Worm (Caenorhabditis elegans) whole organism, L4/young adult: Measurements from ENCODE around the gene srt-19.
"Not testable (repeated sequence)": the region's sequence is repeated elsewhere in the genome, so short reads cannot be mapped to it uniquely, and the experiment has no call there.

ENCODE experiments used
- W03F9.2 ChIP-seq: fragments of 150-350 bp; optimal IDR thresholded peaks from 2 replicates; lab custom pipeline; 2014; ENCODE audit warnings: missing biosample characterization, missing genetic modification characterization
- dao-5 ChIP-seq: sonication (generic microtip); optimal IDR thresholded peaks from 2 replicates; lab custom pipeline; 2016; ENCODE audit warnings: missing genotype, missing genetic modification characterization, moderate library complexity, missing compliant biosample characterization
- him-1 ChIP-seq: sonication (generic microtip); optimal IDR thresholded peaks from 2 replicates; lab custom pipeline; 2016; ENCODE audit warnings: missing genotype, missing genetic modification reagents, missing genetic modification characterization, missing compliant biosample characterization

DNA sequence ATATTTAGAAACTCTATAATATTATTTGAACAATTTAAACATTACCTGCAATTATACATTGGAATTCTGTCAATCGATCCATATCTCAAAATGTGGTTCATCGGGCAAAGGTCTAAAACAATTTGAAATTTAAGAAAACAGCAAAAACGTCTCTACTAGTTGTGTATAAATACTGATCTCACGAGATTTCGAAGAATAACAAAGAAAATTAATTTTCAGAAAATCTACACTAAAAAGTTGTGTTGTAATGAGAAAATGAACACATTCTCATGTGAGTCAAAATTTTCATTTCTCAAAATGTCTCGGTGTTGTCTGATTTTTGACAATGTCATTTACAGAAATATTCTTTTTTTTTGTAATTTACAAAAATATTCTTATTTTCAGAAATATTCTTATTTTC, 16.6 kb upstream of the srt-19 start, which contains the start of gene srt-36:
- TF ChIP-seq dao-5, W03F9.2, him-1 (tag; lab: Kevin White, UChicago): not testable (repeated sequence)
